Fruit fly (Drosophila melanogaster): ENCODE data around the gene Ids.

Ids gene

dm6 chr3L:3336368-3337164 is 41.5 kb upstream of the Ids start, which contains the start of the genes Drsl6 and kst (continued):
- TF ChIP-seq esn (GFP tag; optimal IDR thresholded peaks at IDR 0.05) (peak; percentile 35), Lpt (GFP tag; optimal IDR thresholded peaks at IDR 0.05) (no peak), salr (GFP tag; optimal IDR thresholded peaks at IDR 0.05) (peak in 1 of 2 experiments; percentile 14), fd59A (GFP tag; optimal IDR thresholded peaks at IDR 0.05) (no peak), dsx (GFP tag; optimal IDR thresholded peaks at IDR 0.05; ENCODE audit: poor library complexity, severe bottlenecking) (no peak), CG1621 (tag; optimal IDR thresholded peaks at IDR 0.05) (peak; percentile 75), Hr38 (GFP tag; optimal IDR thresholded peaks at IDR 0.05) (no peak), Ets96B (tag; optimal IDR thresholded peaks at IDR 0.05) (no peak)

- TF ChIP-seq Eip93F (GFP tag; optimal IDR thresholded peaks at IDR 0.05), result no peak
- TF ChIP-seq salr (GFP tag; optimal IDR thresholded peaks at IDR 0.05), result no peak
- no peak for TF ChIP-seq Hr39 (GFP tag; optimal IDR thresholded peaks at IDR 0.05)
- TF ChIP-seq vri (GFP tag; optimal IDR thresholded peaks at IDR 0.05), result peak; percentile 22
These were observed 40.6 kb upstream of the Ids start for dm6 chr3L:3337345-3337928.

- TF ChIP-seq Blimp-1 (GFP tag; optimal IDR thresholded peaks at IDR 0.05) (no peak), CG15336 (GFP tag; IDR thresholded peaks at IDR 0.05) (no peak), CG8119 (GFP tag; IDR thresholded peaks at IDR 0.05) (no peak), CG32006 (GFP tag; optimal IDR thresholded peaks at IDR 0.05) (no peak), acj6 (GFP tag; optimal IDR thresholded peaks at IDR 0.05) (no peak), Eip93F (GFP tag; optimal IDR thresholded peaks at IDR 0.05) (no peak), topi (GFP tag; optimal IDR thresholded peaks at IDR 0.05) (no peak), CG3032 (tag; optimal IDR thresholded peaks at IDR 0.05) (peak; percentile 70), Lpt (GFP tag; optimal IDR thresholded peaks at IDR 0.05) (no peak), Eip78C (GFP tag) (peak; percentile 61), dsx (GFP tag; optimal IDR thresholded peaks at IDR 0.05; ENCODE audit: poor library complexity, severe bottlenecking) (peak; percentile 33), fd85E (GFP tag; optimal IDR thresholded peaks at IDR 0.05) (no peak), CG34406 (GFP tag; optimal IDR thresholded peaks at IDR 0.05) (no peak), CG11294 (GFP tag; IDR thresholded peaks at IDR 0.05) (no peak), pdm3 (GFP tag; optimal IDR thresholded peaks at IDR 0.05) (peak; percentile 29), CG8632 (GFP tag; optimal IDR thresholded peaks at IDR 0.05) (no peak), dac (GFP tag; optimal IDR thresholded peaks at IDR 0.05) (no peak), Hr4 (GFP tag; optimal IDR thresholded peaks at IDR 0.05) (no peak), OdsH (GFP tag; optimal IDR thresholded peaks at IDR 0.05) (no peak), Hr39 (GFP tag; optimal IDR thresholded peaks at IDR 0.05) (no peak), CG10669 (GFP tag; optimal IDR thresholded peaks at IDR 0.05) (peak; percentile 53), CG10631 (GFP tag; optimal IDR thresholded peaks at IDR 0.05) (peak; percentile 32), net (GFP tag; optimal IDR thresholded peaks at IDR 0.05) (no peak), cyc (GFP tag; optimal IDR thresholded peaks at IDR 0.05) (no peak), CG4318 (GFP tag; optimal IDR thresholded peaks at IDR 0.05) (no peak), CG7368 (GFP tag; optimal IDR thresholded peaks at IDR 0.05) (no peak), salr (GFP tag; optimal IDR thresholded peaks at IDR 0.05) (peak in 1 of 2 experiments; percentile 2), achi (GFP tag; optimal IDR thresholded peaks at IDR 0.05) (no peak), Sox14 (GFP tag; optimal IDR thresholded peaks at IDR 0.05) (peak; percentile 12), spab (GFP tag; optimal IDR thresholded peaks at IDR 0.05) (peak; percentile 43), esn (GFP tag; optimal IDR thresholded peaks at IDR 0.05) (no peak), CG3919 (GFP tag; optimal IDR thresholded peaks at IDR 0.05) (peak; percentile 22), eg (GFP tag; IDR thresholded peaks at IDR 0.05) (no peak), CG6854 (GFP tag; optimal IDR thresholded peaks at IDR 0.05) (no peak), CG1621 (tag; optimal IDR thresholded peaks at IDR 0.05) (no peak), Hr38 (GFP tag; optimal IDR thresholded peaks at IDR 0.05) (no peak), fkh (GFP tag; optimal IDR thresholded peaks at IDR 0.05) (no peak), Sox15 (GFP tag; optimal IDR thresholded peaks at IDR 0.05) (no peak), CG6276 (GFP tag; optimal IDR thresholded peaks at IDR 0.05) (no peak), CG6792 (GFP tag; optimal IDR thresholded peaks at IDR 0.05) (no peak)
These were observed 39.8 kb upstream of the Ids start for dm6 chr3L:3338028-3338855.
